Fruit fly (Drosophila melanogaster) whole organism, embryonic: ENCODE data around the gene MCU.

Experiments
- ATbp ChIP-seq: fragments of 200-800 bp; sonication (Bioruptor generic); optimal IDR thresholded peaks from 2 replicates; lab custom pipeline; 2017; ENCODE audit warnings: missing biosample characterization, mild to moderate bottlenecking, missing genetic modification characterization, missing genetic modification reagents
- CG11247 ChIP-seq: fragments of 200-800 bp; sonication (Bioruptor generic); IDR thresholded peaks from 2 replicates; pipeline ENCODE4 v1.3.6; 2022; ENCODE audit warnings: missing biosample characterization, missing genetic modification characterization
- CG11696 ChIP-seq: fragments of 200-800 bp; sonication (Bioruptor generic); IDR thresholded peaks from 2 replicates; pipeline ENCODE4 v1.3.6; 2022; ENCODE audit warnings: missing biosample characterization, missing genetic modification characterization
- CG12071 ChIP-seq: fragments of 200-800 bp; sonication (Bioruptor generic); optimal IDR thresholded peaks from 3 replicates; lab custom pipeline; 2018; ENCODE audit warnings: missing biosample characterization, mild to moderate bottlenecking, missing genetic modification characterization
- CG13775 ChIP-seq: fragments of 200-800 bp; sonication (Bioruptor generic); optimal IDR thresholded peaks from 3 replicates; lab custom pipeline; 2017; ENCODE audit warnings: missing biosample characterization, mild to moderate bottlenecking, missing genetic modification characterization
- CG1602 ChIP-seq: fragments of 200-800 bp; sonication (Bioruptor generic); optimal IDR thresholded peaks from 3 replicates; lab custom pipeline; 2016; ENCODE audit warnings: missing biosample characterization, missing genetic modification characterization
- CG1792 ChIP-seq: fragments of 200-800 bp; sonication (Bioruptor generic); optimal IDR thresholded peaks from 2 replicates; lab custom pipeline; 2016; ENCODE audit warnings: missing biosample characterization, missing genetic modification characterization
- CG2712 ChIP-seq: fragments of 200-800 bp; optimal IDR thresholded peaks from 3 replicates; lab custom pipeline; 2019; ENCODE audit warnings: missing biosample characterization, mild to moderate bottlenecking, missing genetic modification characterization, moderate library complexity
- CG31224 ChIP-seq: fragments of 200-800 bp; sonication (Bioruptor generic); IDR thresholded peaks from 2 replicates; pipeline ENCODE4 v1.3.6; 2022; ENCODE audit warnings: missing biosample characterization, missing genetic modification characterization
- CG4617 ChIP-seq: fragments of 200-800 bp; sonication (Bioruptor generic); optimal IDR thresholded peaks from 3 replicates; lab custom pipeline; 2016; ENCODE audit warnings: missing biosample characterization, missing genetic modification characterization, borderline replicate concordance
- CG7357 ChIP-seq: fragments of 200-800 bp; sonication (Bioruptor generic); IDR thresholded peaks from 3 replicates; pipeline ENCODE4 v1.3.6; 2022; ENCODE audit warnings: missing biosample characterization, missing genetic modification characterization
- CG7839 ChIP-seq: fragments of 200-800 bp; sonication (Bioruptor generic); optimal IDR thresholded peaks from 3 replicates; lab custom pipeline; 2018; ENCODE audit warnings: missing biosample characterization, mild to moderate bottlenecking, missing genetic modification characterization, moderate library complexity
- CG9932 ChIP-seq: fragments of 200-800 bp; sonication (Bioruptor generic); IDR thresholded peaks from 2 replicates; pipeline ENCODE4 v1.3.6; 2022; ENCODE audit warnings: missing biosample characterization, missing genetic modification characterization
- Dad ChIP-seq: fragments of 200-800 bp; sonication (Bioruptor generic); optimal IDR thresholded peaks from 3 replicates; lab custom pipeline; 2016; ENCODE audit warnings: missing biosample characterization, missing genetic modification characterization
- Dfd ChIP-seq, 2 experiments: fragments of >200 bp; optimal IDR thresholded peaks; 2 replicates each; lab custom pipeline; 2017; ENCODE audit warnings: missing biosample characterization in 2 of 2, missing genetic modification characterization in 2 of 2
- Doc3 ChIP-seq: fragments of 200-800 bp; sonication (Bioruptor generic); IDR thresholded peaks from 3 replicates; pipeline ENCODE4 v1.3.6; 2022; ENCODE audit warnings: missing biosample characterization, missing genetic modification characterization; ENCODE audit not compliant: partially characterized antibody
- Fer3 ChIP-seq: fragments of 200-800 bp; sonication (Bioruptor generic); optimal IDR thresholded peaks from 2 replicates; lab custom pipeline; 2018; ENCODE audit warnings: missing biosample characterization, mild to moderate bottlenecking, missing genetic modification characterization, moderate library complexity
- Gsc ChIP-seq: fragments of 200-800 bp; sonication (Bioruptor generic); IDR thresholded peaks from 2 replicates; pipeline ENCODE4 v1.3.6; 2022; ENCODE audit warnings: missing biosample characterization, missing genetic modification characterization
- H2.0 ChIP-seq: fragments of 200-800 bp; sonication (Bioruptor generic); IDR thresholded peaks from 2 replicates; pipeline ENCODE4 v1.3.6; 2022; ENCODE audit warnings: missing biosample characterization, missing genetic modification characterization
- HLH4C ChIP-seq: fragments of 200-800 bp; sonication (Bioruptor generic); IDR thresholded peaks from 3 replicates; pipeline ENCODE4 v1.3.6; 2022; ENCODE audit warnings: missing biosample characterization, missing genetic modification characterization; ENCODE audit not compliant: partially characterized antibody
- Hand ChIP-seq: fragments of 200-800 bp; sonication (Bioruptor generic); optimal IDR thresholded peaks from 2 replicates; lab custom pipeline; 2017; ENCODE audit warnings: mild to moderate bottlenecking, missing biosample characterization, missing genetic modification reagents, missing genetic modification characterization
- Jarid2 ChIP-seq: fragments of 200-800 bp; sonication (Bioruptor generic); optimal IDR thresholded peaks from 3 replicates; lab custom pipeline; 2017; ENCODE audit warnings: mild to moderate bottlenecking, missing biosample characterization, missing genetic modification reagents, missing genetic modification characterization
- MTF-1 ChIP-seq: fragments of 200-800 bp; sonication (Bioruptor generic); optimal IDR thresholded peaks from 2 replicates; lab custom pipeline; 2018; ENCODE audit warnings: missing biosample characterization, mild to moderate bottlenecking, missing genetic modification characterization, borderline replicate concordance
- Mad ChIP-seq: fragments of 200-800 bp; sonication (Bioruptor generic); optimal IDR thresholded peaks from 2 replicates; lab custom pipeline; 2016; ENCODE audit warnings: missing biosample characterization, missing genetic modification characterization
- NfI ChIP-seq: fragments of 200-800 bp; sonication (Bioruptor generic); optimal IDR thresholded peaks from 3 replicates; lab custom pipeline; 2018; ENCODE audit warnings: missing biosample characterization, mild to moderate bottlenecking, missing genetic modification characterization, moderate library complexity
- PHDP ChIP-seq: fragments of 200-800 bp; sonication (Bioruptor generic); optimal IDR thresholded peaks from 3 replicates; lab custom pipeline; 2018; ENCODE audit warnings: missing biosample characterization, mild to moderate bottlenecking, missing genetic modification characterization, moderate library complexity
- Poxn ChIP-seq: fragments of 200-800 bp; sonication (Bioruptor generic); IDR thresholded peaks from 2 replicates; pipeline ENCODE4 v1.3.6; 2022; ENCODE audit warnings: missing biosample characterization, missing genetic modification characterization
- Sox102F ChIP-seq: fragments of 200-800 bp; sonication (Bioruptor generic); optimal IDR thresholded peaks from 2 replicates; lab custom pipeline; 2018; ENCODE audit warnings: missing biosample characterization, mild to moderate bottlenecking, missing genetic modification characterization, moderate library complexity
- bab2 ChIP-seq: fragments of 200-800 bp; sonication (Bioruptor generic); optimal IDR thresholded peaks from 2 replicates; lab custom pipeline; 2016; ENCODE audit warnings: missing biosample characterization, missing genetic modification characterization
- chif ChIP-seq, 2 experiments: fragments of 200-800 bp; sonication (Bioruptor generic); optimal IDR thresholded peaks; 3 replicates each; lab custom pipeline; 2016; ENCODE audit warnings: missing biosample characterization in 2 of 2, missing genetic modification characterization in 2 of 2
- chinmo ChIP-seq: fragments of 200-800 bp; sonication (Bioruptor generic); IDR thresholded peaks from 4 replicates; pipeline ENCODE4 v1.3.6; 2022; ENCODE audit warnings: missing biosample characterization, missing genetic modification characterization; ENCODE audit not compliant: partially characterized antibody
- cwo ChIP-seq: fragments of 200-800 bp; sonication (Bioruptor generic); optimal IDR thresholded peaks from 3 replicates; lab custom pipeline; 2017; ENCODE audit warnings: missing biosample characterization, missing genetic modification characterization, mild to moderate bottlenecking, moderate library complexity, missing genetic modification reagents
- dmrt99B ChIP-seq: fragments of 200-800 bp; sonication (Bioruptor generic); optimal IDR thresholded peaks from 2 replicates; lab custom pipeline; 2018; ENCODE audit warnings: missing biosample characterization, mild to moderate bottlenecking, missing genetic modification characterization, moderate library complexity
- eve ChIP-seq, 2 experiments: fragments of >200 bp; optimal IDR thresholded peaks; 2 replicates each; lab custom pipeline; 2017; ENCODE audit warnings: missing biosample characterization in 2 of 2, missing genetic modification characterization in 2 of 2
- ewg ChIP-seq: fragments of 200-800 bp; sonication (Bioruptor generic); optimal IDR thresholded peaks from 3 replicates; lab custom pipeline; 2017; ENCODE audit warnings: mild to moderate bottlenecking, missing biosample characterization, missing genetic modification reagents, missing genetic modification characterization
- exex ChIP-seq: fragments of 200-800 bp; sonication (Bioruptor generic); optimal IDR thresholded peaks from 4 replicates; lab custom pipeline; 2018; ENCODE audit warnings: missing biosample characterization, mild to moderate bottlenecking, missing genetic modification characterization, moderate library complexity
- gsb-n ChIP-seq: fragments of 200-800 bp; sonication (Bioruptor generic); optimal IDR thresholded peaks from 3 replicates; lab custom pipeline; 2018; ENCODE audit warnings: missing biosample characterization, mild to moderate bottlenecking, missing genetic modification characterization
- gt ChIP-seq: fragments of 200-800 bp; sonication (Bioruptor generic); IDR thresholded peaks from 2 replicates; pipeline ENCODE4 v1.3.6; 2022; ENCODE audit warnings: missing biosample characterization, missing genetic modification characterization
- ham ChIP-seq: fragments of 200-800 bp; sonication (Bioruptor generic); IDR thresholded peaks from 2 replicates; pipeline ENCODE4 v1.3.6; 2022; ENCODE audit warnings: missing biosample characterization, missing genetic modification characterization
- jumu ChIP-seq: fragments of 200-800 bp; sonication (Bioruptor generic); optimal IDR thresholded peaks from 3 replicates; lab custom pipeline; 2016; ENCODE audit warnings: missing biosample characterization, missing genetic modification characterization
- klu ChIP-seq: fragments of 200-800 bp; sonication (Bioruptor generic); IDR thresholded peaks from 2 replicates; pipeline ENCODE4 v1.3.6; 2022; ENCODE audit warnings: missing biosample characterization, missing genetic modification characterization
- luna ChIP-seq: fragments of 200-800 bp; sonication (Bioruptor generic); optimal IDR thresholded peaks from 2 replicates; lab custom pipeline; 2016; ENCODE audit warnings: missing biosample characterization, missing genetic modification characterization
- otp ChIP-seq: fragments of 200-800 bp; sonication (Bioruptor generic); IDR thresholded peaks from 3 replicates; pipeline ENCODE4, ENCODE4 v1.3.6; 2022; ENCODE audit warnings: missing biosample characterization, missing genetic modification characterization
- peb ChIP-seq: fragments of 200-800 bp; sonication (Bioruptor generic); IDR thresholded peaks from 2 replicates; pipeline ENCODE4 v1.3.6; 2022; ENCODE audit warnings: missing biosample characterization, missing genetic modification characterization
- pros ChIP-seq: fragments of 200-800 bp; sonication (Bioruptor generic); optimal IDR thresholded peaks from 3 replicates; lab custom pipeline; 2019; ENCODE audit warnings: missing biosample characterization, mild to moderate bottlenecking, missing genetic modification characterization, moderate library complexity
- sc ChIP-seq, 3 experiments: fragments of >200 bp in 2 of 3; fragments of 200-800 bp in 1 of 3; sonication (Bioruptor generic) in 1 of 3; optimal IDR thresholded peaks; 2 replicates in 2 of 3; 3 replicates in 1 of 3; lab custom pipeline; 2017; ENCODE audit warnings: mild to moderate bottlenecking in 1 of 3, missing biosample characterization in 1 of 3, missing genetic modification characterization in 1 of 3, missing genetic modification reagents in 1 of 3
- sug ChIP-seq: fragments of 200-800 bp; optimal IDR thresholded peaks from 2 replicates; lab custom pipeline; 2019; ENCODE audit warnings: missing biosample characterization, mild to moderate bottlenecking, missing genetic modification characterization, moderate library complexity
- unpg ChIP-seq: fragments of 200-800 bp; sonication (Bioruptor generic); optimal IDR thresholded peaks from 3 replicates; lab custom pipeline; 2018; ENCODE audit warnings: missing biosample characterization, mild to moderate bottlenecking, missing genetic modification characterization, moderate library complexity
- z ChIP-seq: fragments of 200-800 bp; sonication (Bioruptor generic); IDR thresholded peaks from 3 replicates; pipeline ENCODE4 v1.3.6; 2022; ENCODE audit warnings: missing biosample characterization, missing genetic modification characterization

MCU gene

dm6 chr3L:6551816-6552371 is 1.4 kb downstream of the MCU start (continued):
- TF ChIP-seq Dad (GFP tag; lab: Kevin White, UChicago) (no peak), Sox102F (peak; percentile 63), chif (GFP tag; optimal IDR thresholded peaks at IDR 0.05; lab: Kevin White, UChicago) (no peak), Dfd (GFP tag; optimal IDR thresholded peaks at IDR 0.05; lab: Kevin White, UChicago) (no peak), klu (GFP tag; lab: Robert Waterston, UW) (no peak), exex (no peak), CG4617 (no peak), CG31224 (no peak; the same call in 1 of the 2 replicates), chinmo (GFP tag; lab: Robert Waterston, UW) (0 out of 4 replicates have a peak, but pooled peaks have one; percentile 58), PHDP (tag; lab: Kevin White, UChicago) (peak; percentile 72), gt (GFP tag; lab: Robert Waterston, UW) (no peak), eve (GFP tag; optimal IDR thresholded peaks at IDR 0.05; lab: Kevin White, UChicago) (no peak), dmrt99B (tag; lab: Kevin White, UChicago) (peak; percentile 76), peb (GFP tag; lab: Robert Waterston, UW) (no peak; the same call in 1 of the 2 replicates), CG1602 (GFP tag; lab: Kevin White, UChicago) (peak; percentile 51), MTF-1 (GFP tag; lab: Kevin White, UChicago) (no peak), CG1792 (no peak), NfI (peak; percentile 63), HLH4C (GFP tag; lab: Robert Waterston, UW) (no peak), Doc3 (GFP tag; lab: Robert Waterston, UW) (no peak), ham (GFP tag; lab: Robert Waterston, UW) (no peak), CG12071 (GFP tag; lab: Kevin White, UChicago) (no peak), CG7839 (tag; lab: Kevin White, UChicago) (peak; percentile 76), CG11247 (GFP tag; lab: Robert Waterston, UW) (no peak), CG13775 (GFP tag; lab: Kevin White, UChicago) (peak; percentile 28), Hand (GFP tag; lab: Kevin White, UChicago) (no peak), CG11696 (GFP tag; lab: Robert Waterston, UW) (peak; percentile 89), z (GFP tag; lab: Robert Waterston, UW) (no peak), CG9932 (0 out of 2 replicates have a peak, but pooled peaks have one; percentile 14), ewg (GFP tag; lab: Kevin White, UChicago) (peak; percentile 28), Mad (GFP tag; lab: Kevin White, UChicago) (no peak), cwo (GFP tag; lab: Kevin White, UChicago) (peak; percentile 41), Fer3 (tag; lab: Kevin White, UChicago) (peak; percentile 55), Poxn (GFP tag; lab: Robert Waterston, UW) (no peak), luna (no peak), bab2 (GFP tag; lab: Kevin White, UChicago) (no peak), H2.0 (GFP tag; lab: Robert Waterston, UW) (no peak; the same call in 1 of the 2 replicates), unpg (GFP tag; lab: Kevin White, UChicago) (peak; percentile 72), CG7357 (GFP tag; lab: Robert Waterston, UW) (0 out of 3 replicates have a peak, but pooled peaks have one; percentile 13), pros (GFP tag; lab: Kevin White, UChicago) (no peak), otp (GFP tag; lab: Robert Waterston, UW) (0 out of 3 replicates have a peak, but pooled peaks have one; percentile 15), Jarid2 (GFP tag; lab: Kevin White, UChicago) (peak; percentile 6), sc (optimal IDR thresholded peaks at IDR 0.05; lab: Kevin White, UChicago) (no peak), sc (GFP tag; optimal IDR thresholded peaks at IDR 0.05; lab: Kevin White, UChicago) (peak; percentile 43), jumu (GFP tag; lab: Kevin White, UChicago) (no peak), CG2712 (tag; lab: Kevin White, UChicago) (peak; percentile 81), ATbp (GFP tag; lab: Kevin White, UChicago) (peak; percentile 57), sug (tag; lab: Kevin White, UChicago) (peak; percentile 14), Gsc (GFP tag; lab: Robert Waterston, UW) (no peak), gsb-n (tag; lab: Kevin White, UChicago) (peak; percentile 67)
